Worm (Caenorhabditis elegans) whole organism, dauer: ENCODE measurements around the gene C05D12.2.

ENCODE experiments used
- unc-62 ChIP-seq: sonication (generic microtip); optimal IDR thresholded peaks from 2 replicates; lab custom pipeline; 2017; ENCODE audit warnings: missing biosample characterization, missing genetic modification reagents, missing genetic modification characterization

C05D12.2 gene

DNA sequence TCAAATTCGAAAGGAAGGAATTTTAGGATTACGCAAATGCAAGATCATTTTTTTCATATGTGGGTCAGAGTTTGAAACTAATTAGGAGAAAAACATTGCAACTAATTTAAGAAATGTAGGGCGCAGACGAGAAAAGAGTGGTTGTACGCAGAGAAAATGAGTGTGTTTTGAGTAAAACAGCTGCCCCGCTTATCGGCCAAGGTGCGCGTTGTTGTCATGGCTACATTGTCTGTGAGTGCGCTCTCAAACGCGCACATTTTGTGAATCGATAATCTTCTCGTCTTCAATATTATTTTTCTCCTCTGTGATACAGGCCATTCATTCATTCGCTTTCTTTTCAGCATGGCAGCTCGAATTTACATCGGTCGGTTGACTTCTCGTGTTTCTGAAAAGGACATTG, 35.5 kb downstream of the C05D12.2 start:
- TF ChIP-seq unc-62 (GFP tag; lab: Kevin White, UChicago) = no peak

DNA sequence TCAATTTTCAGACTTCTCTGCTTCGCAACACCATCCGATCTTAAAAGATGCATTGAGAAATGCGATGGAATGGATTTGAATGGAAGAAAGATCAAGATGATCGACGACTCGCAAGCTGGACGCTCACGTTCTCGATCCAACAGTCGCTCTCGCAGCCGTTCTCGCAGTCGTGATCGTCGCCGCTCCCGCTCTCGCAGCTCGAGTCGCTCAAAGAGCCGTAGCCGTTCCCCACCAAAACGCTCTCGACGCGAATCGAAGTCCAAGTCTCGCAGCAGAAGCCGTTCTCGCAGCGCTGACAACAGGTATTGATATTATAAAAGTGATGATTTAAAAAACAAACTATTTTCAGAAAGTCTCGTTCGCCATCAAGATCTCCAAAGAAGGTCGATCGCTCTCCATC, 37.0 kb downstream of the C05D12.2 start:
- no peak for TF ChIP-seq unc-62 (GFP tag; lab: Kevin White, UChicago)

DNA sequence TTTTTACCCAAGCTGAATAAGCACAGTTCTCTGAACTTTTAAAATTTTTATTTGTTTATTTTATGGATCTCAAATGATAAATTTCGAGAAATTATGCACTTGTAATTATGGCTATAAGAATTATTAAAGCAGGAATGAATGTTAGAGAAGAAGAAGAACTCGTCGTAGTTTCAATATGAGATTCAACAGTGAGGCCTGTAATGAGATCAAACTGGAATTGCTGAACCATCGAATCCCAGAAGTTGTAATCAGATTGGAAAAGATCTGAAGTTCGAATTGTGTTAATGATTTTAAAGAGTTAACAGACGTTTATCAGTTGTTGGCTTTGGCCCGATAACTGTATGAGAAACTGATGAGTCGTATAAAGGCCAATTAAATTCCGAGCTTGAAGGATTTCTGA, 37.6 kb downstream of the C05D12.2 start:
- no peak for TF ChIP-seq unc-62 (GFP tag; lab: Kevin White, UChicago)

DNA sequence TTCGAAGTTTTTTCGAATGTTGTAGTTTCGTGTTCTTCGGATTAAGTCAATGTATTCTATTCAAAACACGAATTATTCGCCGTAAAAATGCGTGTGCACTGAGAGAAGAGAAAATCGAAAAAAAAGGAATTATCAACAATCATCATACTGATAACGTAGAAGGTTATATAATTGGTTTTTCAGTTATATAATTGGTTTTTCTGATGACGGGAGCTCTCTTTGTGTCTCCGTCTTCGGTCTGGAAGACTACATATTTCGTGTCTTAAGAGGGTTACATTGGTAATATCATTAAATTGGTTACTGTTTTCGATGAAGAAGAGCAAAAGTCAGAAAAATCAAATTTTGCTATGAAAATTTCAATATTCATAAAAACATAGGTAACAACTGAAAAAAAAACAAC, 41.8 kb downstream of the C05D12.2 start:
- TF ChIP-seq unc-62 (GFP tag; lab: Kevin White, UChicago) = no peak

DNA sequence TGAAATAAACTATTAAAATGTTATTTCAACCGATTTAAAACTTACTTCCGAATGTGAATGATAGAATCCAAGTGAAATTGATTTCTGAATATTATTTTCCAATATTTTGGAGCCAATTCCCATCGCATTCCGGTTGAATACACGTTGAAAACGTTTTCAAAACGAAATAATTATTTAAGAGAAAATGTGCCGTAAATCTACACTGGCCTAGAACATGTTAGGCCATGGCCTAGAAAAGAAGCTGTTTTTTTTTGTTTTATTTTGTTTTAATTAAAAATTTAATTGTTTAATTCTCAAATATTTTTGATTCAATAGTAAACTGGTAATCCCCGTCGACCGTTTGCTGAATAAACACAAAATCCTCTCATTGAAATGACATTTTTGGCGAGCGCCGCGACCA, 45.8 kb downstream of the C05D12.2 start:
- no peak for TF ChIP-seq unc-62 (GFP tag; lab: Kevin White, UChicago)

DNA sequence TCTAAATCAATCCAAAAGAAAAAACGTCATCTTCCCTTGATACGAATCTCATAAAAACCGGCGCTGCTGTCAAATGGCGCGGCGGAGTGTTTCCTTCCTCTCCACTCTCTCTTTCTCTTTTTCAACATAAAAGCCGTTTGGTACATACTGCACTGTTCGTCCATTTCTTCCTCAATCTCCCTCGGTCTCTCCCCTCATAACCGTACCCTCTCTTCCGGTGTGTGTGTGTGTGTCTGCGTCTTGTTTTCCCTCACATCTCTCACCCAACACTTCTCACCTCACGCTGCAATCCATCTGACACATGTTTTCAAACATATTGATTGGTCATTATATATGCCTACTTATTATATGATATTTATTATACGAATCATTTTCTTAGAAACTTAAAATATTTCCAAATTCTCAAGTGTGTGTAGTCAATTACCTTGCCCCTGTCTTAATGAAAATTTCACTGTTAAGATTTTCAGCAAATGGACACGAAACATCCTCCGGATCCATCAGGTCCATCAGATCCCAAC, 46.4 kb downstream of the C05D12.2 start, which contains the start of the genes aars-1 and rga-1:
aars-1 (minus strand) TSS at position 71 of the 518 bp plus-strand sequence.
rga-1 (plus strand) TSS at position 468 of the 518 bp plus-strand sequence.
- no peak for TF ChIP-seq unc-62 (GFP tag; lab: Kevin White, UChicago)

DNA sequence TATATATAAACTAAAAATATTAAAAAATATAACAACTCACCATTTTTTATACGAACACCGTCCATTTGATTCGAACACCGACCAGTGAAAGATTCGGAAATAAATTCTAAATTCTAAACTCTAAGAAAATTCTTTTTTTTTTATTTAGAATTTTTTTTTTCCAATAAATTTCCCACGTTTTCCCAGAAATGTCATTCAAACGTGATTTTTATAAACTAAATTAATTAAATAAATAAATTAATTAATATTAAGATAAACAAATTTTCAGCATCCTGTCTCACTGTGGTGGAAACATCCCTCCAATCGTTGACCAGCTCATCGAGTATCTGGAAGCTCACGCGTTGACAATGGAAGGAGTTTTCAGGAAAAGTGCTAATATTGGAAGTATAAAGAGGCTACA, 49.4 kb downstream of the C05D12.2 start, which contains the start of gene klp-17:
klp-17 (minus strand) TSS at position 101 of the 400 bp plus-strand sequence.
- no peak for TF ChIP-seq unc-62 (GFP tag; lab: Kevin White, UChicago)

DNA sequence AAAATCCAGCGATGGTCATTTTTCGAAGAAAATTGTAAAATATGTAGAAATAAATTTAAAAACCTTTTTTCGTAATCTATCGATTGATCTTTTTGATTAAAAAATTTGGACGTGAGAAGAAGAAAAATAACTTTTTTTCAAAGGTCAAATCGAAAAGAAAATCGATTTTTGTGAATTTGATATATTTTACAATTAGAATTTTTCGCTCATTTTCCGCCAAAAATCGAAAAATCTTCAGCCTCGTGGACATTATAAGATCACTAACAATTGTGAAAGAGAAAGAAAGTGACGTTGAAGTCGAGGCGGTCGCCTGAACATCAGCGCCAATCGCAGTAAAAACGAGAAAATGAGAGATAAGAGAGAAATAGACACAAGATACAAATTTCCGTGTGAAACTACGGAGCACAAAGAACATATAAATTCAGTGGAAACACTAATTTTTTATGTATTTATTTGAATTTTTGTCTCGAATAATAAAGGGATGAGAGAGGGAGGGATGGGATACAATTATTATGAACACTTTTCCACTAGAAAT, 51.5 kb downstream of the C05D12.2 start, which contains the start of gene cisd-1:
cisd-1 (minus strand) TSS at position 51 of the 535 bp plus-strand sequence.
- no peak for TF ChIP-seq unc-62 (GFP tag; lab: Kevin White, UChicago)

DNA sequence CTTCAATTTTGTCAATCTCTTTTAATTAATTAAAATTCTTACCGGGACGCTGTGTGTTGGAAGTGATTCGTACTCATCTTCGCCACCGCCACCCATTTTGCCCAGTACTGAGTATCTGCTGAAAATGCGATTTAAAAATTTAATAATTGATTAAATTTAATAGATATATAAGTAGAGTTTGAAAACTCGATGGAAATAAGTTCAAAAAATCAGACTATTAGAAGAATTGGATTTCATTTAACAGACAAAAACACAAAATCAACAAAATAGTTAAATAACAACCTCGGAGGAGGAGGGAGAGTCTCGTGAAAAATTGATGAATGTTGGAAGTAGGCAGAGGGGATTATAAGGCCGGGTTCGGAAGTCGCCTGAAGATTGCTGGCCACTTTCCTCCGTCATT, 53.8 kb downstream of the C05D12.2 start, which contains the start of gene mfn-1:
mfn-1 (minus strand) TSS at position 101 of the 400 bp plus-strand sequence.
- no peak for TF ChIP-seq unc-62 (GFP tag; lab: Kevin White, UChicago)

DNA sequence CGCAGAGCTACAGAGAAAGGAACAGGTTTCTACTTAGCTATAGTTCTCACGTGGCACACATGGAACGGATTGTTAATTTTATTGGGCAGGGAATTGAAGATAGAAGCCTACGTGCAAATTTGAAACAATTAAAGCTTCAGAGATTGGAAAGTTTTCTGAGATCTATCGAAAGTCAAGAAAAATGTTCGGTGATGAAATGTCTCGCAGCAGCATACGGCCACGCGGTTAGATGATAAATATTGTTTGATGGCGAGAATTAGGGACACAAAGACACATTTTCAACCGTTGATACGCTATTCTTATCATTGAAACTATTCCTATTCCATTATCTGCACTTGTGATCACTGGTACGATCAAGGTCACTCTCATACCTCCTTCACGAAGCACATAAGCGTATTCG, 54.4 kb downstream of the C05D12.2 start:
- no peak for TF ChIP-seq unc-62 (GFP tag; lab: Kevin White, UChicago)
